Fruit fly (Drosophila melanogaster) whole organism, embryonic: Measurements from ENCODE around the gene PXo.

Experiments
- Abd-B ChIP-seq: fragments of 200-800 bp; sonication (Bioruptor generic); optimal IDR thresholded peaks from 2 replicates; lab custom pipeline; 2018; ENCODE audit warnings: missing biosample characterization, mild to moderate bottlenecking, missing genetic modification characterization, moderate library complexity
- BEAF-32 ChIP-seq: fragments of 200-800 bp; sonication (Bioruptor generic); optimal IDR thresholded peaks from 3 replicates; lab custom pipeline; 2017; ENCODE audit warnings: missing biosample characterization, missing genetic modification characterization, mild to moderate bottlenecking, moderate library complexity, missing genetic modification reagents
- C15 ChIP-seq: fragments of 200-800 bp; sonication (Bioruptor generic); IDR thresholded peaks from 3 replicates; pipeline ENCODE4 v1.3.6; 2022; ENCODE audit warnings: missing biosample characterization, missing genetic modification characterization
- CG1024 ChIP-seq: fragments of 200-800 bp; sonication (Bioruptor generic); IDR thresholded peaks from 2 replicates; pipeline ENCODE4 v1.3.6; 2022; ENCODE audit warnings: missing biosample characterization, missing genetic modification characterization
- CG10462 ChIP-seq: fragments of 200-800 bp; sonication (Bioruptor generic); optimal IDR thresholded peaks from 2 replicates; lab custom pipeline; 2016; ENCODE audit warnings: missing biosample characterization, missing genetic modification characterization
- CG10654 ChIP-seq: fragments of 200-800 bp; sonication (Bioruptor generic); optimal IDR thresholded peaks from 2 replicates; lab custom pipeline; 2016; ENCODE audit warnings: missing biosample characterization, missing genetic modification characterization
- CG11093 ChIP-seq: fragments of 200-800 bp; sonication (Bioruptor generic); IDR thresholded peaks from 3 replicates; pipeline ENCODE4 v1.3.6; 2022; ENCODE audit warnings: missing biosample characterization, missing genetic modification characterization
- CG12155 ChIP-seq: fragments of 200-800 bp; sonication (Bioruptor generic); optimal IDR thresholded peaks from 3 replicates; lab custom pipeline; 2016; ENCODE audit warnings: missing biosample characterization, missing genetic modification characterization
- CG14965 ChIP-seq: fragments of 200-800 bp; sonication (Bioruptor generic); optimal IDR thresholded peaks from 2 replicates; lab custom pipeline; 2016; ENCODE audit warnings: missing biosample characterization, missing genetic modification characterization, borderline replicate concordance
- CG15601 ChIP-seq: fragments of 200-800 bp; sonication (Bioruptor generic); optimal IDR thresholded peaks from 3 replicates; lab custom pipeline; 2019; ENCODE audit warnings: missing biosample characterization, mild to moderate bottlenecking, missing genetic modification characterization, moderate library complexity
- CG15696 ChIP-seq: fragments of 200-800 bp; sonication (Bioruptor generic); optimal IDR thresholded peaks from 2 replicates; lab custom pipeline; 2019; ENCODE audit warnings: missing biosample characterization, mild to moderate bottlenecking, missing genetic modification characterization, moderate library complexity
- CG17328 ChIP-seq: fragments of 200-800 bp; sonication (Bioruptor generic); IDR thresholded peaks from 2 replicates; pipeline ENCODE4 v1.3.6; 2022; ENCODE audit warnings: missing biosample characterization, missing genetic modification characterization
- CG17912 ChIP-seq: fragments of 200-800 bp; sonication (Bioruptor generic); optimal IDR thresholded peaks from 2 replicates; lab custom pipeline; 2018; ENCODE audit warnings: missing biosample characterization, mild to moderate bottlenecking, missing genetic modification characterization
- CG34422 ChIP-seq: fragments of 200-800 bp; sonication (Bioruptor generic); IDR thresholded peaks from 3 replicates; pipeline ENCODE4 v1.3.6; 2022; ENCODE audit warnings: missing biosample characterization, missing genetic modification characterization
- CG3726 ChIP-seq: fragments of 200-800 bp; sonication (Bioruptor generic); IDR thresholded peaks from 3 replicates; pipeline ENCODE4, ENCODE4 v1.3.6; 2022; ENCODE audit warnings: missing biosample characterization, missing genetic modification characterization
- CG42726 ChIP-seq: fragments of 200-800 bp; sonication (Bioruptor generic); IDR thresholded peaks from 2 replicates; pipeline ENCODE4 v1.3.6; 2022; ENCODE audit warnings: missing biosample characterization, missing genetic modification characterization; ENCODE audit not compliant: partially characterized antibody
- CG4424 ChIP-seq: fragments of 200-800 bp; sonication (Bioruptor generic); optimal IDR thresholded peaks from 3 replicates; lab custom pipeline; 2016; ENCODE audit warnings: missing biosample characterization, missing genetic modification characterization
- CG5245 ChIP-seq: fragments of 200-800 bp; sonication (Bioruptor generic); optimal IDR thresholded peaks from 3 replicates; lab custom pipeline; 2016; ENCODE audit warnings: missing biosample characterization, missing genetic modification characterization
- CG7556 ChIP-seq: fragments of 200-800 bp; sonication (Bioruptor generic); optimal IDR thresholded peaks from 2 replicates; lab custom pipeline; 2017; ENCODE audit warnings: missing biosample characterization, mild to moderate bottlenecking, missing genetic modification characterization
- CG7963 ChIP-seq: fragments of 200-800 bp; sonication (Bioruptor generic); IDR thresholded peaks from 3 replicates; pipeline ENCODE4 v1.3.6; 2022; ENCODE audit warnings: missing biosample characterization, missing genetic modification characterization; ENCODE audit not compliant: partially characterized antibody
- Dip2 ChIP-seq: fragments of 200-800 bp; sonication (Bioruptor generic); IDR thresholded peaks from 2 replicates; pipeline ENCODE4 v1.3.6; 2022; ENCODE audit warnings: missing biosample characterization, missing genetic modification characterization
- Dref ChIP-seq: fragments of 200-800 bp; sonication (Bioruptor generic); IDR thresholded peaks from 2 replicates; pipeline ENCODE4 v1.3.6; 2022; ENCODE audit warnings: missing biosample characterization, missing genetic modification characterization
- HHEX ChIP-seq: fragments of 200-800 bp; sonication (Bioruptor generic); optimal IDR thresholded peaks from 3 replicates; lab custom pipeline; 2017; ENCODE audit warnings: missing biosample characterization, mild to moderate bottlenecking, missing genetic modification characterization, missing genetic modification reagents
- Mrtf ChIP-seq: fragments of 200-800 bp; sonication (Bioruptor generic); IDR thresholded peaks from 3 replicates; pipeline ENCODE4 v1.3.6; 2022; ENCODE audit warnings: missing biosample characterization, missing genetic modification characterization
- Oaz ChIP-seq: fragments of 200-800 bp; sonication (Bioruptor generic); IDR thresholded peaks from 2 replicates; pipeline ENCODE4 v1.3.6; 2022; ENCODE audit warnings: missing biosample characterization, missing genetic modification characterization
- Poxn ChIP-seq: fragments of 200-800 bp; sonication (Bioruptor generic); IDR thresholded peaks from 2 replicates; pipeline ENCODE4 v1.3.6; 2022; ENCODE audit warnings: missing biosample characterization, missing genetic modification characterization
- Rfx ChIP-seq: fragments of 200-800 bp; sonication (Bioruptor generic); IDR thresholded peaks from 2 replicates; pipeline ENCODE4 v1.3.6; 2022; ENCODE audit warnings: missing biosample characterization, missing genetic modification characterization
- TFAM ChIP-seq: fragments of 200-800 bp; sonication (Bioruptor generic); optimal IDR thresholded peaks from 2 replicates; lab custom pipeline; 2017; ENCODE audit warnings: missing biosample characterization, missing genetic modification characterization, inconsistent platforms
- bigmax ChIP-seq: fragments of 200-800 bp; sonication (Bioruptor generic); optimal IDR thresholded peaks from 2 replicates; lab custom pipeline; 2018; ENCODE audit warnings: missing biosample characterization, mild to moderate bottlenecking, missing genetic modification characterization
- bowl ChIP-seq: fragments of 200-800 bp; sonication (Bioruptor generic); IDR thresholded peaks from 2 replicates; pipeline ENCODE4 v1.3.6; 2022; ENCODE audit warnings: missing biosample characterization, missing genetic modification characterization
- cas ChIP-seq: fragments of 200-800 bp; sonication (Bioruptor generic); IDR thresholded peaks from 2 replicates; pipeline ENCODE4 v1.3.6; 2022; ENCODE audit warnings: missing biosample characterization, missing genetic modification characterization
- ci ChIP-seq: fragments of 200-800 bp; sonication (Bioruptor generic); IDR thresholded peaks from 3 replicates; pipeline ENCODE4 v1.3.6; 2022; ENCODE audit warnings: missing biosample characterization, missing genetic modification characterization
- esg ChIP-seq: fragments of 200-800 bp; sonication (Bioruptor generic); conservative IDR thresholded peaks from 2 replicates; pipeline ENCODE4 v1.3.6; 2022; ENCODE audit warnings: missing biosample characterization, missing genetic modification characterization
- eyg ChIP-seq: fragments of 200-800 bp; sonication (Bioruptor generic); optimal IDR thresholded peaks from 3 replicates; lab custom pipeline; 2016; ENCODE audit warnings: missing biosample characterization, missing genetic modification characterization
- fu2 ChIP-seq: fragments of 200-800 bp; sonication (Bioruptor generic); optimal IDR thresholded peaks from 2 replicates; lab custom pipeline; 2016; ENCODE audit warnings: missing biosample characterization, missing genetic modification characterization
- gce ChIP-seq: fragments of 200-800 bp; sonication (Bioruptor generic); IDR thresholded peaks from 3 replicates; pipeline ENCODE4 v1.3.6; 2022; ENCODE audit warnings: missing biosample characterization, missing genetic modification characterization
- gcm ChIP-seq: fragments of 200-800 bp; sonication (Bioruptor generic); optimal IDR thresholded peaks from 2 replicates; lab custom pipeline; 2019; ENCODE audit warnings: missing biosample characterization, mild to moderate bottlenecking, missing genetic modification characterization, moderate library complexity
- gsb-n ChIP-seq: fragments of 200-800 bp; sonication (Bioruptor generic); optimal IDR thresholded peaks from 3 replicates; lab custom pipeline; 2018; ENCODE audit warnings: missing biosample characterization, mild to moderate bottlenecking, missing genetic modification characterization
- ind ChIP-seq: fragments of 200-800 bp; sonication (Bioruptor generic); optimal IDR thresholded peaks from 3 replicates; lab custom pipeline; 2016; ENCODE audit warnings: missing biosample characterization, missing genetic modification characterization
- pum ChIP-seq: fragments of 200-800 bp; sonication (Bioruptor generic); optimal IDR thresholded peaks from 2 replicates; lab custom pipeline; 2016; ENCODE audit warnings: missing biosample characterization, missing genetic modification characterization
- ro ChIP-seq: fragments of 200-800 bp; sonication (Bioruptor generic); IDR thresholded peaks from 2 replicates; pipeline ENCODE4 v1.3.6; 2022; ENCODE audit warnings: missing biosample characterization, missing genetic modification characterization
- sim ChIP-seq: fragments of 200-800 bp; sonication (Bioruptor generic); IDR thresholded peaks from 2 replicates; pipeline ENCODE4 v1.3.6; 2022; ENCODE audit warnings: missing biosample characterization, missing genetic modification characterization
- slp2 ChIP-seq: fragments of 200-800 bp; sonication (Bioruptor generic); optimal IDR thresholded peaks from 2 replicates; lab custom pipeline; 2016; ENCODE audit warnings: missing biosample characterization, missing genetic modification characterization
- sr ChIP-seq: fragments of 200-800 bp; sonication (Bioruptor generic); IDR thresholded peaks from 3 replicates; pipeline ENCODE4 v1.3.6; 2022; ENCODE audit warnings: missing biosample characterization, missing genetic modification characterization
- stc ChIP-seq: fragments of 200-800 bp; sonication (Bioruptor generic); IDR thresholded peaks from 2 replicates; pipeline ENCODE4 v1.3.6; 2022; ENCODE audit warnings: missing biosample characterization, missing genetic modification characterization
- stwl ChIP-seq: fragments of 200-800 bp; sonication (Bioruptor generic); optimal IDR thresholded peaks from 3 replicates; lab custom pipeline; 2018; ENCODE audit warnings: missing biosample characterization, mild to moderate bottlenecking, missing genetic modification characterization, moderate library complexity
- tin ChIP-seq: fragments of 200-800 bp; sonication (Bioruptor generic); optimal IDR thresholded peaks from 3 replicates; lab custom pipeline; 2016; ENCODE audit warnings: missing biosample characterization, missing genetic modification characterization
- vvl ChIP-seq: fragments of 200-800 bp; sonication (Bioruptor generic); IDR thresholded peaks from 2 replicates; pipeline ENCODE4 v1.3.6; 2022; ENCODE audit warnings: missing biosample characterization, missing genetic modification characterization
- zen2 ChIP-seq: fragments of 200-800 bp; sonication (Bioruptor generic); IDR thresholded peaks from 3 replicates; pipeline ENCODE4 v1.3.6; 2022; ENCODE audit warnings: missing biosample characterization, missing genetic modification characterization; ENCODE audit not compliant: partially characterized antibody
- zfh1 ChIP-seq: fragments of 200-800 bp; sonication (Bioruptor generic); IDR thresholded peaks from 3 replicates; pipeline ENCODE4 v1.3.6; 2022; ENCODE audit warnings: missing biosample characterization, missing genetic modification characterization

PXo gene

dm6 chr3L:5903955-5904354, 17.2 kb downstream of the PXo start, which contains the start of gene CG32413:
Gene CG32413, minus strand, starts transcription at chr3L:5904055.
- TF ChIP-seq gcm (GFP tag; lab: Kevin White, UChicago), result no peak
- no peak for TF ChIP-seq CG11093 (GFP tag; lab: Robert Waterston, UW)
- TF ChIP-seq CG7963 (GFP tag; lab: Robert Waterston, UW), result no peak
- no peak for TF ChIP-seq HHEX (GFP tag; lab: Kevin White, UChicago)

dm6 chr3L:5902189-5902765, 18.8 kb downstream of the PXo start, which contains the start of gene QC:
Gene QC, minus strand, starts transcription at chr3L:5902456.
- TF ChIP-seq CG14965 (GFP tag; lab: Kevin White, UChicago), result no peak
- TF ChIP-seq ind (GFP tag; lab: Kevin White, UChicago), result no peak
- 0 out of 2 replicates have a peak, but pooled peaks have one; percentile 11 for TF ChIP-seq Rfx (GFP tag; lab: Robert Waterston, UW)
- TF ChIP-seq zen2 (GFP tag; lab: Robert Waterston, UW), result no peak
- TF ChIP-seq Oaz (GFP tag; lab: Robert Waterston, UW), result no peak
- TF ChIP-seq CG7556 (GFP tag; lab: Kevin White, UChicago), result no peak
- no peak for TF ChIP-seq Mrtf
- TF ChIP-seq CG10462, result no peak
- no peak for TF ChIP-seq gce
- no peak for TF ChIP-seq CG4424
- TF ChIP-seq TFAM (GFP tag; lab: Kevin White, UChicago), result no peak
- TF ChIP-seq CG5245, result no peak
- no peak for TF ChIP-seq CG17912 (GFP tag; lab: Kevin White, UChicago)
- 0 out of 2 replicates have a peak, but pooled peaks have one; percentile 9 for TF ChIP-seq CG42726 (GFP tag; lab: Robert Waterston, UW)
- no peak for TF ChIP-seq stc
- peak; percentile 13; the same call in 1 of the 3 replicates for TF ChIP-seq CG34422 (GFP tag; lab: Robert Waterston, UW)
- no peak for TF ChIP-seq CG12155 (GFP tag; lab: Kevin White, UChicago)
- TF ChIP-seq CG1024, result no peak
- no peak for TF ChIP-seq C15 (GFP tag; lab: Robert Waterston, UW)
- TF ChIP-seq CG15696, result no peak
- no peak for TF ChIP-seq Abd-B (GFP tag; lab: Kevin White, UChicago)
- TF ChIP-seq stwl (tag; lab: Kevin White, UChicago), result no peak
- peak; percentile 45; the same call in 1 of the 2 replicates for TF ChIP-seq vvl
- no peak for TF ChIP-seq gsb-n (tag; lab: Kevin White, UChicago)
- no peak for TF ChIP-seq ro (GFP tag; lab: Robert Waterston, UW)
- peak; percentile 43; the same call in 1 of the 3 replicates for TF ChIP-seq ci (GFP tag; lab: Robert Waterston, UW)
- no peak for TF ChIP-seq cas (GFP tag; lab: Robert Waterston, UW)
- TF ChIP-seq tin (GFP tag; lab: Kevin White, UChicago), result no peak
- TF ChIP-seq CG3726 (GFP tag; lab: Robert Waterston, UW), result no peak
- no peak for TF ChIP-seq fu2 (GFP tag; lab: Kevin White, UChicago)
- no peak for TF ChIP-seq Dip2 (GFP tag; lab: Robert Waterston, UW)
- TF ChIP-seq sim (GFP tag; lab: Robert Waterston, UW), result no peak
- TF ChIP-seq eyg (GFP tag; lab: Kevin White, UChicago), result no peak
- TF ChIP-seq CG10654 (GFP tag; lab: Kevin White, UChicago), result no peak
- TF ChIP-seq bowl, result no peak
- TF ChIP-seq CG15601 (tag; lab: Kevin White, UChicago), result no peak
- 0 out of 3 replicates have a peak, but pooled peaks have one; percentile 5 for TF ChIP-seq sr (GFP tag; lab: Robert Waterston, UW)
- TF ChIP-seq pum (GFP tag; lab: Kevin White, UChicago), result no peak
- 0 out of 2 replicates have a peak, but pooled peaks have one; percentile 28 for TF ChIP-seq Dref (GFP tag; lab: Robert Waterston, UW)
- TF ChIP-seq bigmax, result no peak
- TF ChIP-seq BEAF-32 (GFP tag; lab: Kevin White, UChicago), result no peak
- TF ChIP-seq CG17328, result no peak
- TF ChIP-seq slp2 (GFP tag; lab: Kevin White, UChicago), result no peak
- no peak for TF ChIP-seq esg
- no peak for TF ChIP-seq Poxn (GFP tag; lab: Robert Waterston, UW)
- TF ChIP-seq zfh1, result no peak
